Worm (Caenorhabditis elegans): ENCODE measurements around the gene ilys-1.

Gene ilys-1

ce11 chrIV:2461396-2461795, 8.8 kb upstream of the ilys-1 start:
- TF ChIP-seq hmg-11 (tag; optimal IDR thresholded peaks at IDR 0.05) = no peak
- TF ChIP-seq skn-1 (tag; optimal IDR thresholded peaks at IDR 0.05) = no peak
- TF ChIP-seq R02D3.7 (tag; optimal IDR thresholded peaks at IDR 0.05) = no peak
- TF ChIP-seq fkh-10 (GFP tag; optimal IDR thresholded peaks at IDR 0.05) = no peak
- TF ChIP-seq egl-27 (tag; optimal IDR thresholded peaks at IDR 0.05) = no peak
- TF ChIP-seq pha-4 (tag; optimal IDR thresholded peaks at IDR 0.05) = no peak
- no peak for TF ChIP-seq nhr-77 (tag; optimal IDR thresholded peaks at IDR 0.05)
- TF ChIP-seq ztf-11 (tag; optimal IDR thresholded peaks at IDR 0.05) = no peak
- no peak for TF ChIP-seq ceh-82 (tag; optimal IDR thresholded peaks at IDR 0.05)
- TF ChIP-seq nhr-11 (tag; optimal IDR thresholded peaks at IDR 0.05) = no peak
- TF ChIP-seq nhr-237 (tag; optimal IDR thresholded peaks at IDR 0.05) = no peak
- no peak for TF ChIP-seq jun-1 (tag; optimal IDR thresholded peaks at IDR 0.05)
- no peak for TF ChIP-seq elt-1 (tag; optimal IDR thresholded peaks at IDR 0.05)
- no peak for TF ChIP-seq nhr-25 (tag; optimal IDR thresholded peaks at IDR 0.05)
- TF ChIP-seq zag-1 (tag; optimal IDR thresholded peaks at IDR 0.05) = no peak
- TF ChIP-seq nfya-1 (tag; optimal IDR thresholded peaks at IDR 0.05; ENCODE audit: insufficient read depth) = no peak
- no peak for TF ChIP-seq nhr-12 (tag; optimal IDR thresholded peaks at IDR 0.05)
- TF ChIP-seq mml-1 (tag; optimal IDR thresholded peaks at IDR 0.05) = no peak
- TF ChIP-seq ztf-4 (tag; optimal IDR thresholded peaks at IDR 0.05) = no peak
- no peak for TF ChIP-seq ceh-9 (tag; optimal IDR thresholded peaks at IDR 0.05)

- peak; percentile 46 for TF ChIP-seq elt-1 (tag; optimal IDR thresholded peaks at IDR 0.05)
- peak; percentile 18 for TF ChIP-seq nhr-25 (tag; optimal IDR thresholded peaks at IDR 0.05)
- TF ChIP-seq egl-27 (tag; optimal IDR thresholded peaks at IDR 0.05) = no peak
- TF ChIP-seq unc-39 (tag; optimal IDR thresholded peaks at IDR 0.05) = no peak
- TF ChIP-seq jun-1 (tag; optimal IDR thresholded peaks at IDR 0.05) = no peak
- TF ChIP-seq nhr-23 (tag; optimal IDR thresholded peaks at IDR 0.05) = peak; percentile 60
- TF ChIP-seq eor-1 (tag; optimal IDR thresholded peaks at IDR 0.05) = no peak
- no peak for TF ChIP-seq fkh-2 (tag; optimal IDR thresholded peaks at IDR 0.05)
- no peak for TF ChIP-seq nhr-237 (tag; optimal IDR thresholded peaks at IDR 0.05)
- no peak for TF ChIP-seq lsy-12 (tag; optimal IDR thresholded peaks at IDR 0.05)
These were observed 6.9 kb upstream of the ilys-1 start, which contains the start of gene cdh-10 for ce11 chrIV:2463311-2463710. TSS of gene cdh-10 (minus strand) at chrIV:2463369.

ce11 chrIV:2464156-2464555, 6.1 kb upstream of the ilys-1 start, which contains the start of gene ilys-3:
TSS of gene ilys-3 (plus strand) at chrIV:2464456.
- no peak for TF ChIP-seq nhr-25 (tag; optimal IDR thresholded peaks at IDR 0.05)
- TF ChIP-seq nhr-77 (tag; optimal IDR thresholded peaks at IDR 0.05) = no peak
- TF ChIP-seq skn-1 (tag; optimal IDR thresholded peaks at IDR 0.05) = no peak
- no peak for TF ChIP-seq pqm-1 (tag; optimal IDR thresholded peaks at IDR 0.05)
- no peak for TF ChIP-seq sea-2 (GFP tag; optimal IDR thresholded peaks at IDR 0.05)
- TF ChIP-seq snpc-4 (tag; optimal IDR thresholded peaks at IDR 0.05) = no peak
- no peak for TF ChIP-seq hmg-11 (tag; optimal IDR thresholded peaks at IDR 0.05)
- TF ChIP-seq jun-1 (tag; optimal IDR thresholded peaks at IDR 0.05) = no peak
- no peak for TF ChIP-seq fos-1 (tag; optimal IDR thresholded peaks at IDR 0.05)
- no peak for TF ChIP-seq ZK546.5 (tag; optimal IDR thresholded peaks at IDR 0.05)
- no peak for TF ChIP-seq nhr-11 (tag; optimal IDR thresholded peaks at IDR 0.05)
- no peak for TF ChIP-seq nfya-1 (tag; optimal IDR thresholded peaks at IDR 0.05; ENCODE audit: insufficient read depth)
- TF ChIP-seq unc-62 (GFP tag; optimal IDR thresholded peaks at IDR 0.05) = no peak
- TF ChIP-seq tbx-2 (tag; optimal IDR thresholded peaks at IDR 0.05) = no peak

- TF ChIP-seq pqm-1 (tag; optimal IDR thresholded peaks at IDR 0.05) = peak; percentile 78
- no peak for TF ChIP-seq lsy-12 (tag; optimal IDR thresholded peaks at IDR 0.05)
- peak; percentile 61 for TF ChIP-seq elt-2 (tag; optimal IDR thresholded peaks at IDR 0.05)
- peak; percentile 11 for TF ChIP-seq jun-1 (tag; optimal IDR thresholded peaks at IDR 0.05)
- no peak for TF ChIP-seq nhr-76 (tag; optimal IDR thresholded peaks at IDR 0.05)
These were observed 4.0 kb upstream of the ilys-1 start for ce11 chrIV:2466249-2466648.

- no peak for TF ChIP-seq nhr-12 (tag; optimal IDR thresholded peaks at IDR 0.05)
- TF ChIP-seq nhr-76 (tag; optimal IDR thresholded peaks at IDR 0.05) = no peak
- no peak for TF ChIP-seq egl-5 (tag; optimal IDR thresholded peaks at IDR 0.05)
These were observed 2.8 kb upstream of the ilys-1 start, which contains the start of gene ilys-2 for ce11 chrIV:2467378-2467777. TSS of gene ilys-2 (plus strand) at chrIV:2467678.
